Worm (Caenorhabditis elegans): ENCODE results near the gene ZK632.4.

DNA sequence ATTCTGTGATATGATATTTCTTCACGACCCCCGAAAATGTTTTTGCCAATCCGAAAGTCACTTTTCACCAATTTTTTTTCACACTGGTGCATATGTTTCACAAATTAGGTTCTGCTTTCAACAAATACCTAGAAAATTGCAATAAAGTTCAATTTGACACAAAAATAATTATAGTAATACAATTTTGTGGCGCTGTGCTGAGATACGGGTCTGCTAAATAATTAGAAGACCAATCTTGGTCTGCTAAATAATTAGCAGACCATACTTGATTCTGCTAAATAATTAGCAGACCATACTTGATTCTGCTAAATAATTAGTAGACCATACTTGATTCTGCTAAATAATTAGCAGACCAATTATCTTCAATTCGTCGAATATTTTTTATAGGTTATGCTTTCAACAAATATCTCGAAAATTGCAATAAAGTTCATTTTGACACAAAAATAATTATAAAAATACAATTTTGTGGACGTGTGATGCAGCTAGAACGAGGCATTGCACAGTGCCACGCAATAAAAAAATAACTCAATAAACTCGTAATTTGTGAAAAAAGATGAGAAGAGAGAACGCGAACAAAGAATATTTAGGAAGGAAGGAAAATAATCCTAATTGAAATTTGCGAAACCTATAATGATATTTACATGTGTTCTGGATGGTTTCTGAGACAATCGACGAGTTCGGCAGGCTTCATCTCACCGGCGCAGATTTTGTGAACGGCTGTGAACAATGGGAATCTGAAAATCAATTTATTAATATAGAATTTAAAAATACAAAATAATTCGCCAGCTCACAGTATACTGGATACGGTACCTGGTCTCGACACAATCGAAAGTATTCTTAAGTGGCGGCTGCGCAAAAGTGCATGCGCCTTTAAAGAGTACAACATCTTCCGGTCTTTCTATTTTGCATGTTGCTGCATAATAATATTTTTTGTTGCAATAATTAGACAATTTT lies 46.7 kb upstream of the ZK632.4 start:
- TF ChIP-seq rec-8 (tag; optimal IDR thresholded peaks at IDR 0.05) (no peak), ama-1 (optimal IDR thresholded peaks at IDR 0.05) (no peak), ama-1 (GFP tag; optimal IDR thresholded peaks at IDR 0.05) (no peak), tbx-9 (tag; optimal IDR thresholded peaks at IDR 0.05; ENCODE audit: borderline replicate concordance) (no peak), dox-1 (GFP tag; IDR thresholded peaks at IDR 0.05) (no peak), unc-130 (GFP tag; optimal IDR thresholded peaks at IDR 0.05) (no peak), zfh-2 (GFP tag; conservative IDR thresholded peaks at IDR 0.05) (no peak), sea-2 (GFP tag; IDR thresholded peaks at IDR 0.05) (no peak), Y56A3A.18 (GFP tag; IDR thresholded peaks at IDR 0.05) (peak; percentile 72; the same call in 1 of the 2 replicates), unc-62 (GFP tag; optimal IDR thresholded peaks at IDR 0.05) (no peak), hsf-1 (GFP tag; IDR thresholded peaks at IDR 0.05) (no peak), him-1 (tag; optimal IDR thresholded peaks at IDR 0.05) (peak; percentile 98), ztf-18 (tag; optimal IDR thresholded peaks at IDR 0.05) (no peak), snpc-1.3 (tag; optimal IDR thresholded peaks at IDR 0.05; ENCODE audit: insufficient read depth) (no peak), lin-35 (GFP tag; optimal IDR thresholded peaks at IDR 0.05) (peak in 1 of 3 experiments; percentile 2)

Measured in whole organism, young adult.